Worm (Caenorhabditis elegans) whole organism, L3 larva: ENCODE data around the gene cutl-12.

Experiments
- ZK546.5 ChIP-seq: sonication (generic microtip); optimal IDR thresholded peaks from 2 replicates; lab custom pipeline; 2017; ENCODE audit warnings: missing biosample characterization, missing genetic modification characterization
- aly-2 ChIP-seq: fragments of 150-350 bp; optimal IDR thresholded peaks from 2 replicates; lab custom pipeline; 2014; ENCODE audit warnings: missing biosample characterization, missing genetic modification characterization
- ama-1 ChIP-seq: fragments of 150-350 bp; optimal IDR thresholded peaks from 2 replicates; lab custom pipeline; 2018
- ceh-82 ChIP-seq: fragments of 150-350 bp; optimal IDR thresholded peaks from 2 replicates; lab custom pipeline; 2014; ENCODE audit warnings: missing biosample characterization, missing genetic modification characterization
- ceh-9 ChIP-seq: sonication (generic microtip); optimal IDR thresholded peaks from 2 replicates; lab custom pipeline; 2018; ENCODE audit warnings: missing biosample characterization, missing genetic modification characterization
- daf-12 ChIP-seq: fragments of 150-350 bp; optimal IDR thresholded peaks from 2 replicates; lab custom pipeline; 2014; ENCODE audit warnings: missing biosample characterization, missing genetic modification reagents, missing genetic modification characterization
- egl-27 ChIP-seq: sonication (generic microtip); optimal IDR thresholded peaks from 4 replicates; lab custom pipeline; 2017; ENCODE audit warnings: missing biosample characterization, missing genetic modification reagents, missing genetic modification characterization
- egl-5 ChIP-seq: fragments of 150-350 bp; optimal IDR thresholded peaks from 2 replicates; lab custom pipeline; 2017; ENCODE audit warnings: missing biosample characterization, missing genetic modification reagents, missing genetic modification characterization, inconsistent platforms
- elt-1 ChIP-seq: fragments of 150-350 bp; optimal IDR thresholded peaks from 2 replicates; lab custom pipeline; 2014; ENCODE audit warnings: missing biosample characterization, missing genetic modification characterization
- elt-2 ChIP-seq: sonication (generic microtip); optimal IDR thresholded peaks from 2 replicates; lab custom pipeline; 2016; ENCODE audit warnings: missing genetic modification reagents, mild to moderate bottlenecking, missing genetic modification characterization, missing compliant biosample characterization
- elt-3 ChIP-seq, 3 experiments: fragments of 150-350 bp in 1 of 3; sonication (generic microtip) in 2 of 3; optimal IDR thresholded peaks; 2 replicates in 2 of 3; 4 replicates in 1 of 3; lab custom pipeline; 2014 to 2017; ENCODE audit warnings: missing biosample characterization in 3 of 3, missing genetic modification characterization in 3 of 3
- eor-1 ChIP-seq, 2 experiments: fragments of 150-350 bp; optimal IDR thresholded peaks; 2 replicates each; lab custom pipeline; 2014 to 2018; ENCODE audit warnings: missing biosample characterization in 2 of 2, missing genetic modification characterization in 2 of 2
- fkh-10 ChIP-seq: sonication (generic microtip); optimal IDR thresholded peaks from 2 replicates; lab custom pipeline; 2017; ENCODE audit warnings: missing biosample characterization, missing genetic modification reagents, missing genetic modification characterization
- fkh-2 ChIP-seq: fragments of 150-350 bp; optimal IDR thresholded peaks from 2 replicates; lab custom pipeline; 2014; ENCODE audit warnings: missing biosample characterization, missing genetic modification reagents, missing genetic modification characterization
- fos-1 ChIP-seq: fragments of 150-350 bp; optimal IDR thresholded peaks from 2 replicates; lab custom pipeline; 2014; ENCODE audit warnings: missing biosample characterization, missing genetic modification characterization
- hmg-11 ChIP-seq: sonication (generic microtip); optimal IDR thresholded peaks from 2 replicates; lab custom pipeline; 2016; ENCODE audit warnings: missing genetic modification characterization, missing compliant biosample characterization
- jun-1 ChIP-seq: fragments of 150-350 bp; optimal IDR thresholded peaks from 2 replicates; lab custom pipeline; 2014; ENCODE audit warnings: missing biosample characterization, missing genetic modification reagents, missing genetic modification characterization
- lin-15B ChIP-seq: fragments of 150-350 bp; optimal IDR thresholded peaks from 2 replicates; lab custom pipeline; 2014; ENCODE audit warnings: missing biosample characterization, missing genetic modification characterization
- lin-39 ChIP-seq: fragments of 150-350 bp; optimal IDR thresholded peaks from 2 replicates; lab custom pipeline; 2018; ENCODE audit warnings: missing biosample characterization, missing genetic modification reagents, missing genetic modification characterization
- mdl-1 ChIP-seq: fragments of 150-350 bp; optimal IDR thresholded peaks from 2 replicates; lab custom pipeline; 2014; ENCODE audit warnings: missing biosample characterization, missing genetic modification characterization
- mml-1 ChIP-seq: fragments of 150-350 bp; sonication (generic microtip); optimal IDR thresholded peaks from 3 replicates; lab custom pipeline; 2014; ENCODE audit warnings: missing biosample characterization, missing genetic modification characterization
- nfya-1 ChIP-seq: sonication (generic microtip); optimal IDR thresholded peaks from 2 replicates; lab custom pipeline; 2017; ENCODE audit warnings: missing genetic modification characterization, mild to moderate bottlenecking, missing compliant biosample characterization, antibody characterized with exemption, moderate library complexity; ENCODE audit not compliant: insufficient read depth
- nhr-11 ChIP-seq: fragments of 150-350 bp; optimal IDR thresholded peaks from 2 replicates; lab custom pipeline; 2014; ENCODE audit warnings: missing biosample characterization, missing genetic modification characterization
- nhr-12 ChIP-seq: fragments of 150-350 bp; optimal IDR thresholded peaks from 2 replicates; lab custom pipeline; 2014; ENCODE audit warnings: missing biosample characterization, missing genetic modification characterization
- nhr-237 ChIP-seq: fragments of 150-350 bp; optimal IDR thresholded peaks from 2 replicates; lab custom pipeline; 2014; ENCODE audit warnings: missing biosample characterization, missing genetic modification characterization
- nhr-25 ChIP-seq: sonication (generic microtip); optimal IDR thresholded peaks from 2 replicates; lab custom pipeline; 2017; ENCODE audit warnings: missing biosample characterization, missing genetic modification characterization
- nhr-28 ChIP-seq: fragments of 150-350 bp; optimal IDR thresholded peaks from 2 replicates; lab custom pipeline; 2014; ENCODE audit warnings: missing biosample characterization, missing genetic modification characterization
- nhr-43 ChIP-seq: sonication (generic microtip); optimal IDR thresholded peaks from 2 replicates; lab custom pipeline; 2016; ENCODE audit warnings: mild to moderate bottlenecking, missing genetic modification characterization, missing compliant biosample characterization; ENCODE audit not compliant: poor library complexity, severe bottlenecking
- nhr-76 ChIP-seq: fragments of 150-350 bp; sonication (generic microtip); optimal IDR thresholded peaks from 5 replicates; lab custom pipeline; 2014; ENCODE audit warnings: missing biosample characterization, missing genetic modification characterization
- nhr-77 ChIP-seq: fragments of 150-350 bp; optimal IDR thresholded peaks from 2 replicates; lab custom pipeline; 2014; ENCODE audit warnings: missing biosample characterization, missing genetic modification characterization
- pha-4 ChIP-seq: fragments of 150-350 bp; optimal IDR thresholded peaks from 2 replicates; lab custom pipeline; 2014; ENCODE audit warnings: missing biosample characterization, missing genetic modification reagents, missing genetic modification characterization
- sea-2 ChIP-seq: fragments of 150-350 bp; sonication (generic microtip); optimal IDR thresholded peaks from 4 replicates; lab custom pipeline; 2014; ENCODE audit warnings: missing biosample characterization, missing genetic modification reagents, missing genetic modification characterization
- skn-1 ChIP-seq: fragments of 150-350 bp; optimal IDR thresholded peaks from 2 replicates; lab custom pipeline; 2014; ENCODE audit warnings: missing biosample characterization, missing genetic modification characterization
- snpc-4 ChIP-seq: fragments of 150-350 bp; optimal IDR thresholded peaks from 2 replicates; lab custom pipeline; 2014; ENCODE audit warnings: missing biosample characterization, missing genetic modification characterization
- tbx-2 ChIP-seq: sonication (generic microtip); optimal IDR thresholded peaks from 2 replicates; lab custom pipeline; 2016; ENCODE audit warnings: mild to moderate bottlenecking, missing genetic modification characterization, missing compliant biosample characterization
- unc-39 ChIP-seq: sonication (generic microtip); optimal IDR thresholded peaks from 4 replicates; lab custom pipeline; 2017; ENCODE audit warnings: missing biosample characterization, missing genetic modification characterization
- unc-62 ChIP-seq: fragments of 150-350 bp; sonication (generic microtip); optimal IDR thresholded peaks from 4 replicates; lab custom pipeline; 2014; ENCODE audit warnings: missing biosample characterization, missing genetic modification reagents, missing genetic modification characterization
- zag-1 ChIP-seq: fragments of 150-350 bp; optimal IDR thresholded peaks from 2 replicates; lab custom pipeline; 2014; ENCODE audit warnings: missing biosample characterization, missing genetic modification characterization
- ztf-11 ChIP-seq: fragments of 150-350 bp; optimal IDR thresholded peaks from 2 replicates; lab custom pipeline; 2014; ENCODE audit warnings: missing biosample characterization, missing genetic modification characterization
- ztf-4 ChIP-seq: fragments of 150-350 bp; optimal IDR thresholded peaks from 2 replicates; lab custom pipeline; 2014; ENCODE audit warnings: missing biosample characterization, missing genetic modification characterization

Gene cutl-12

ce11 chrII:8650644-8651159 is 16.4 kb upstream of the cutl-12 start, which contains the start of gene pyr-1:
pyr-1 (plus strand) TSS chrII:8651109.
- no peak for TF ChIP-seq eor-1 (tag; optimal IDR thresholded peaks at IDR 0.05; lab: Kevin White, UChicago)
- peak; percentile 9 for TF ChIP-seq elt-2
- no peak for TF ChIP-seq unc-39 (tag; lab: Kevin White, UChicago)
- peak; percentile 58 for TF ChIP-seq egl-5 (tag; lab: Kevin White, UChicago)
- TF ChIP-seq egl-27: no peak
- no peak for TF ChIP-seq skn-1 (tag; lab: Kevin White, UChicago)
- no peak for TF ChIP-seq nfya-1 (tag; lab: Kevin White, UChicago)
- TF ChIP-seq pha-4: peak; percentile 91
- TF ChIP-seq daf-12: no peak
- TF ChIP-seq ceh-9: no peak
- TF ChIP-seq aly-2: no peak
- no peak for TF ChIP-seq zag-1 (tag; lab: Kevin White, UChicago)
- TF ChIP-seq nhr-12 (tag; lab: Kevin White, UChicago): no peak
- TF ChIP-seq mml-1: no peak
- no peak for TF ChIP-seq sea-2
- TF ChIP-seq jun-1: no peak
- no peak for TF ChIP-seq fkh-2 (tag; lab: Kevin White, UChicago)

- TF ChIP-seq mml-1 (no peak), elt-3 (tag; optimal IDR thresholded peaks at IDR 0.05; lab: Kevin White, UChicago) (no peak), tbx-2 (no peak), fos-1 (tag; lab: Kevin White, UChicago) (no peak)
- TF ChIP-seq, all 47 proteins: peak for 0
Measured at ce11 chrII:8648843-8649242, 14.6 kb upstream of the cutl-12 start.

- TF ChIP-seq nhr-25 (no peak), elt-2 (no peak), ztf-4 (tag; lab: Kevin White, UChicago) (no peak), nhr-12 (tag; lab: Kevin White, UChicago) (no peak), nhr-77 (tag; lab: Kevin White, UChicago) (no peak), ama-1 (lab: Kevin White, UChicago) (no peak), nhr-11 (tag; lab: Kevin White, UChicago) (no peak)
Measured at ce11 chrII:8646437-8646836, 12.2 kb upstream of the cutl-12 start.

- TF ChIP-seq fkh-10: no peak
- peak; percentile 20 for TF ChIP-seq pha-4
- no peak for TF ChIP-seq ceh-9
- TF ChIP-seq nhr-28 (tag; lab: Kevin White, UChicago): no peak
- no peak for TF ChIP-seq nhr-237 (tag; lab: Kevin White, UChicago)
- no peak for TF ChIP-seq mml-1
- peak; percentile 7 for TF ChIP-seq unc-62
- no peak for TF ChIP-seq ceh-82 (tag; lab: Kevin White, UChicago)
- TF ChIP-seq nhr-76 (tag; lab: Kevin White, UChicago): no peak
- TF ChIP-seq lin-15B (tag; lab: Kevin White, UChicago): no peak
- TF ChIP-seq lin-39 (tag; lab: Kevin White, UChicago): peak; percentile 31
- TF ChIP-seq unc-39 (tag; lab: Kevin White, UChicago): no peak
Measured at ce11 chrII:8643627-8644356, 9.5 kb upstream of the cutl-12 start.

- TF ChIP-seq nhr-12 (tag; lab: Kevin White, UChicago) (no peak), lin-39 (tag; lab: Kevin White, UChicago) (no peak), snpc-4 (no peak), lin-15B (tag; lab: Kevin White, UChicago) (no peak), elt-1 (no peak), nfya-1 (tag; lab: Kevin White, UChicago) (no peak), nhr-77 (tag; lab: Kevin White, UChicago) (no peak), mdl-1 (tag; lab: Kevin White, UChicago) (no peak), daf-12 (no peak), nhr-11 (tag; lab: Kevin White, UChicago) (no peak), sea-2 (no peak), ztf-11 (tag; lab: Kevin White, UChicago) (no peak), zag-1 (tag; lab: Kevin White, UChicago) (no peak), hmg-11 (tag; lab: Kevin White, UChicago) (no peak), egl-5 (tag; lab: Kevin White, UChicago) (no peak), ZK546.5 (tag; lab: Kevin White, UChicago) (no peak), ztf-4 (tag; lab: Kevin White, UChicago) (no peak), fkh-10 (no peak), nhr-43 (tag; lab: Kevin White, UChicago) (no peak), aly-2 (no peak)
Measured at ce11 chrII:8642376-8642775, 8.1 kb upstream of the cutl-12 start.
